Fruit fly (Drosophila melanogaster) Kc167 (cell line): ENCODE results near the gene CG8607.

Experiments used
- Myc ChIP-seq: fragments of >200 bp; optimal IDR thresholded peaks from 2 replicates; lab custom pipeline; 2017; ENCODE audit warnings: missing external identifiers
- Sin3A ChIP-seq: fragments of >200 bp; optimal IDR thresholded peaks from 2 replicates; lab custom pipeline; 2018; ENCODE audit warnings: missing external identifiers
- h ChIP-seq: fragments of >200 bp; optimal IDR thresholded peaks from 3 replicates; lab custom pipeline; 2018; ENCODE audit warnings: missing external identifiers
- psq ChIP-seq: fragments of >200 bp; optimal IDR thresholded peaks from 2 replicates; lab custom pipeline; 2017; ENCODE audit warnings: missing external identifiers

- TF ChIP-seq psq (lab: Kevin White, UChicago) (no peak), h (no peak), Sin3A (lab: Kevin White, UChicago) (no peak), Myc (no peak)
Measured at dm6 chr3L:7346951-7347350, 27.1 kb downstream of the CG8607 start, which contains the start of gene CG14834.
